Fruit fly (Drosophila melanogaster): ENCODE data around the gene Nepl19.

Nepl19 gene

dm6 chr3R:28904816-28905435, 25.0 kb upstream of the Nepl19 start (continued):
- TF ChIP-seq nerfin-1 (tag; optimal IDR thresholded peaks at IDR 0.05) (no peak), btn (GFP tag; optimal IDR thresholded peaks at IDR 0.05) (peak; percentile 24), ewg (GFP tag; optimal IDR thresholded peaks at IDR 0.05) (peak; percentile 41), nom (GFP tag; optimal IDR thresholded peaks at IDR 0.05) (no peak), Camta (GFP tag; optimal IDR thresholded peaks at IDR 0.05) (peak; percentile 69), repo (GFP tag; optimal IDR thresholded peaks at IDR 0.05) (peak; percentile 59), sens-2 (GFP tag; IDR thresholded peaks at IDR 0.05) (no peak), Asciz (GFP tag; optimal IDR thresholded peaks at IDR 0.05) (peak; percentile 16), CG11696 (GFP tag; IDR thresholded peaks at IDR 0.05) (0 out of 2 replicates have a peak, but pooled peaks have one; percentile 30), BEAF-32 (GFP tag; optimal IDR thresholded peaks at IDR 0.05) (no peak), onecut (GFP tag; IDR thresholded peaks at IDR 0.05) (peak; percentile 46), CG17385 (GFP tag; optimal IDR thresholded peaks at IDR 0.05) (peak; percentile 61), CG18619 (GFP tag; optimal IDR thresholded peaks at IDR 0.05) (peak; percentile 57), Nf-YA (GFP tag; IDR thresholded peaks at IDR 0.05) (peak; percentile 7; the same call in 1 of the 2 replicates), prd (optimal IDR thresholded peaks at IDR 0.05) (no peak), prd (GFP tag; IDR thresholded peaks at IDR 0.05) (peak; percentile 90), Hmx (GFP tag; optimal IDR thresholded peaks at IDR 0.05) (peak; percentile 30), Fer2 (tag; optimal IDR thresholded peaks at IDR 0.05) (peak; percentile 46), CG11695 (GFP tag; IDR thresholded peaks at IDR 0.05) (peak; percentile 77), lola (GFP tag; optimal IDR thresholded peaks at IDR 0.05) (peak in 1 of 3 experiments; percentile 4), CG2875 (GFP tag; optimal IDR thresholded peaks at IDR 0.05) (peak; percentile 30), CG3065 (GFP tag; optimal IDR thresholded peaks at IDR 0.05) (peak; percentile 16), sr (GFP tag; IDR thresholded peaks at IDR 0.05) (peak; percentile 54; the same call in 2 of the 3 replicates), zfh1 (GFP tag; IDR thresholded peaks at IDR 0.05) (peak; percentile 83), tap (tag; optimal IDR thresholded peaks at IDR 0.05) (peak; percentile 57), CG6813 (GFP tag; optimal IDR thresholded peaks at IDR 0.05) (peak; percentile 46), Nf-YB (GFP tag; optimal IDR thresholded peaks at IDR 0.05) (peak; percentile 18), CG12071 (GFP tag; optimal IDR thresholded peaks at IDR 0.05) (peak; percentile 60), B-H2 (GFP tag; optimal IDR thresholded peaks at IDR 0.05) (peak; percentile 64), CG10274 (GFP tag; optimal IDR thresholded peaks at IDR 0.05) (peak; percentile 33), CG8924 (tag; optimal IDR thresholded peaks at IDR 0.05) (peak; percentile 58), stc (GFP tag; IDR thresholded peaks at IDR 0.05) (peak; percentile 75), Xbp1 (GFP tag; optimal IDR thresholded peaks at IDR 0.05) (peak; percentile 84), pan (optimal IDR thresholded peaks at IDR 0.05) (no peak), pan (GFP tag; optimal IDR thresholded peaks at IDR 0.05 in 1 of 2, IDR thresholded peaks at IDR 0.05 in 1 of 2) (peak in 1 of 2 experiments; percentile 90), Deaf1 (tag; optimal IDR thresholded peaks at IDR 0.05) (no peak), Dip3 (GFP tag; optimal IDR thresholded peaks at IDR 0.05) (peak; percentile 82), Usf (GFP tag; optimal IDR thresholded peaks at IDR 0.05) (peak; percentile 47), Meics (GFP tag; optimal IDR thresholded peaks at IDR 0.05) (peak; percentile 67), CG8359 (GFP tag; optimal IDR thresholded peaks at IDR 0.05; ENCODE audit: borderline replicate concordance) (no peak), CG18476 (GFP tag; optimal IDR thresholded peaks at IDR 0.05) (no peak), CG16813 (GFP tag; IDR thresholded peaks at IDR 0.05; ENCODE audit: partially characterized antibody) (no peak), tll (GFP tag; optimal IDR thresholded peaks at IDR 0.05) (no peak), vvl (GFP tag; IDR thresholded peaks at IDR 0.05) (peak; percentile 85), nmo (GFP tag; optimal IDR thresholded peaks at IDR 0.05) (peak; percentile 73), ab (GFP tag; optimal IDR thresholded peaks at IDR 0.05) (peak; percentile 65), Bgb (GFP tag; IDR thresholded peaks at IDR 0.05; ENCODE audit: partially characterized antibody) (no peak), CG7963 (GFP tag; IDR thresholded peaks at IDR 0.05; ENCODE audit: partially characterized antibody) (no peak), gcm (GFP tag; optimal IDR thresholded peaks at IDR 0.05) (peak; percentile 42)

Data from whole organism, embryonic.